Worm (Caenorhabditis elegans): Measurements from ENCODE around the gene crn-5.

The crn-5 gene

DNA sequence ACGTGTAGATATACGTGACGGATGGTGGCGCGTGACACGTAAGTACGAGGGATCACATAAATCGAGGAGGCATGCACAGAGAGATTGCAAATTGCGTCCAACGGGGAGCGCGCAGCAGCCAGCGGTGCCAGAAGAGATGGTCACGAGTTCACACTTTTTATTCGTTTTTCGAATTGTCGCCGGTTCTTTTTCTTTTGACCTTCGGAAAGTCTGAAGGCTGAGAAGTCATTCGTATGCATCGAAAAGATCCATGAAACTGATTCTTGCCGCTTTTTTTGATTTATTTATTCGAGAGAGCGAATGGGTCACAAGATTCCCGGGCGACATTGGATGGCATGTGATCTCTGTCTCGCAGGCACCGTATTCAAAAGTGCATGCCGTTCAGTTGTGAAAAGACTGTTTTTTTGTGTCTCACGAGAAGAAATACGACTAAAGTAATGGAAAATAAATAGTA, 33.6 kb upstream of the crn-5 start (continued):
- peak in 1 of 2 experiments; percentile 97 for TF ChIP-seq mdl-1 (tag; optimal IDR thresholded peaks at IDR 0.05)
- TF ChIP-seq grh-1 (GFP tag; IDR thresholded peaks at IDR 0.05) = peak; percentile 45
- TF ChIP-seq elt-2 (tag; optimal IDR thresholded peaks at IDR 0.05) = peak; percentile 25
- no peak for TF ChIP-seq ceh-63 (GFP tag; optimal IDR thresholded peaks at IDR 0.05)
- TF ChIP-seq ets-5 (GFP tag; IDR thresholded peaks at IDR 0.05) = no peak
- TF ChIP-seq lin-15B (tag; optimal IDR thresholded peaks at IDR 0.05) = no peak
- peak; percentile 58 for TF ChIP-seq ama-1 (optimal IDR thresholded peaks at IDR 0.05)
- no peak for TF ChIP-seq hlh-17 (GFP tag; optimal IDR thresholded peaks at IDR 0.05; ENCODE audit: borderline replicate concordance)
- peak; percentile 70 for TF ChIP-seq dsc-1 (tag; optimal IDR thresholded peaks at IDR 0.05)
- peak; percentile 61 for TF ChIP-seq nhr-11 (tag; optimal IDR thresholded peaks at IDR 0.05)
- peak; percentile 95 for TF ChIP-seq nhr-20 (tag; optimal IDR thresholded peaks at IDR 0.05)
- TF ChIP-seq aly-2 (tag; optimal IDR thresholded peaks at IDR 0.05) = no peak
- peak; percentile 12 to 56 (median 37) for TF ChIP-seq ceh-82 (tag; optimal IDR thresholded peaks at IDR 0.05)
- no peak for TF ChIP-seq unc-98 (GFP tag; IDR thresholded peaks at IDR 0.05)
- TF ChIP-seq egl-13 (tag; optimal IDR thresholded peaks at IDR 0.05) = peak; percentile 51
- TF ChIP-seq pqm-1 (tag; optimal IDR thresholded peaks at IDR 0.05) = no peak
- no peak for TF ChIP-seq tlp-1 (tag; optimal IDR thresholded peaks at IDR 0.05)
- no peak for TF ChIP-seq egl-27 (tag; optimal IDR thresholded peaks at IDR 0.05)
- peak; percentile 80 for TF ChIP-seq ceh-88 (GFP tag; IDR thresholded peaks at IDR 0.05)
- TF ChIP-seq alr-1 (tag; optimal IDR thresholded peaks at IDR 0.05; ENCODE audit: borderline replicate concordance) = no peak
- TF ChIP-seq swsn-7 (tag; optimal IDR thresholded peaks at IDR 0.05) = peak; percentile 83
- TF ChIP-seq nhr-84 (tag; optimal IDR thresholded peaks at IDR 0.05) = no peak
- peak; percentile 53 for TF ChIP-seq zip-4 (GFP tag; optimal IDR thresholded peaks at IDR 0.05)
- no peak for TF ChIP-seq ceh-90 (tag; optimal IDR thresholded peaks at IDR 0.05)
- TF ChIP-seq nhr-90 (tag; optimal IDR thresholded peaks at IDR 0.05; ENCODE audit: poor library complexity) = peak; percentile 79
- TF ChIP-seq xbp-1 (tag; optimal IDR thresholded peaks at IDR 0.05) = peak; percentile 87
- TF ChIP-seq efl-3 (GFP tag; optimal IDR thresholded peaks at IDR 0.05) = peak; percentile 69
- TF ChIP-seq sup-37 (GFP tag; optimal IDR thresholded peaks at IDR 0.05) = peak; percentile 51
- TF ChIP-seq nhr-71 (tag; optimal IDR thresholded peaks at IDR 0.05) = peak; percentile 96
- TF ChIP-seq sox-4 (tag; optimal IDR thresholded peaks at IDR 0.05) = peak; percentile 70
- TF ChIP-seq lir-3 (tag; optimal IDR thresholded peaks at IDR 0.05; ENCODE audit: poor library complexity) = peak; percentile 78
- peak; percentile 58 for TF ChIP-seq isw-1 (GFP tag; IDR thresholded peaks at IDR 0.05)
- peak; percentile 97 for TF ChIP-seq nhr-85 (tag)
- no peak for TF ChIP-seq pag-3 (tag; optimal IDR thresholded peaks at IDR 0.05; ENCODE audit: borderline replicate concordance, insufficient read depth)
- no peak for TF ChIP-seq zag-1 (tag; optimal IDR thresholded peaks at IDR 0.05)
- peak; percentile 77 for TF ChIP-seq blmp-1 (tag; optimal IDR thresholded peaks at IDR 0.05)
- peak; percentile 97 for TF ChIP-seq lin-14 (GFP tag; optimal IDR thresholded peaks at IDR 0.05)
- peak; percentile 87 for TF ChIP-seq mab-9 (GFP tag; IDR thresholded peaks at IDR 0.05)
- peak; percentile 76 for TF ChIP-seq ztf-4 (tag; optimal IDR thresholded peaks at IDR 0.05)
- peak; percentile 87 for TF ChIP-seq nhr-19 (GFP tag; conservative IDR thresholded peaks at IDR 0.05)
- TF ChIP-seq nhr-28 (tag; optimal IDR thresholded peaks at IDR 0.05) = no peak
- peak; percentile 31 for TF ChIP-seq snpc-4 (tag; optimal IDR thresholded peaks at IDR 0.05)
- TF ChIP-seq lin-39 (tag; optimal IDR thresholded peaks at IDR 0.05) = peak; percentile 64
- peak; percentile 77 for TF ChIP-seq pax-3 (tag; optimal IDR thresholded peaks at IDR 0.05)
- TF ChIP-seq nhr-12 (tag; optimal IDR thresholded peaks at IDR 0.05) = no peak
- TF ChIP-seq unc-30 (tag; optimal IDR thresholded peaks at IDR 0.05) = no peak
- no peak for TF ChIP-seq hpl-2 (GFP tag; optimal IDR thresholded peaks at IDR 0.05)
- TF ChIP-seq lin-35 (GFP tag; optimal IDR thresholded peaks at IDR 0.05) = peak; percentile 66 to 78
- TF ChIP-seq efl-1 (optimal IDR thresholded peaks at IDR 0.05) = peak; percentile 44 to 58
- TF ChIP-seq efl-1 (GFP tag; optimal IDR thresholded peaks at IDR 0.05 in 1 of 2) = peak; percentile 57 to 95
- peak; percentile 78 for TF ChIP-seq unc-86 (tag; optimal IDR thresholded peaks at IDR 0.05)
- TF ChIP-seq irx-1 (tag; optimal IDR thresholded peaks at IDR 0.05) = peak; percentile 78
- TF ChIP-seq sptf-1 (tag; optimal IDR thresholded peaks at IDR 0.05) = no peak

Data from whole organism, L1 larva.